Fruit fly (Drosophila melanogaster): ENCODE results near the gene MED20.
A peak's percentile ranks its signal among the peaks of the same experiment; 100 is the strongest.

Gene MED20

dm6 chr2L:8082692-8083412 is 10.2 kb upstream of the MED20 start, which contains the start of gene Mcr (continued):
- peak; percentile 1 for TF ChIP-seq NK7.1 (GFP tag; optimal IDR thresholded peaks at IDR 0.05)
- no peak for TF ChIP-seq mirr (GFP tag; optimal IDR thresholded peaks at IDR 0.05)
- TF ChIP-seq CG13624 (GFP tag; optimal IDR thresholded peaks at IDR 0.05), result peak; percentile 45
- peak; percentile 88 for TF ChIP-seq gfzf (GFP tag; optimal IDR thresholded peaks at IDR 0.05)
- peak; percentile 11 for TF ChIP-seq zfh2 (GFP tag; optimal IDR thresholded peaks at IDR 0.05)
- TF ChIP-seq CG32767 (GFP tag; IDR thresholded peaks at IDR 0.05), result no peak
- TF ChIP-seq CG14441 (GFP tag; IDR thresholded peaks at IDR 0.05), result 0 out of 2 replicates have a peak, but pooled peaks have one; percentile 12
- TF ChIP-seq Xbp1 (GFP tag; optimal IDR thresholded peaks at IDR 0.05), result peak; percentile 33
- no peak for TF ChIP-seq nau (GFP tag; optimal IDR thresholded peaks at IDR 0.05)
- no peak for TF ChIP-seq nerfin-2 (GFP tag; IDR thresholded peaks at IDR 0.05; ENCODE audit: partially characterized antibody)
- no peak for TF ChIP-seq slou (GFP tag; optimal IDR thresholded peaks at IDR 0.05)
- TF ChIP-seq CG18476 (GFP tag; optimal IDR thresholded peaks at IDR 0.05), result peak; percentile 38
- TF ChIP-seq Rfx (GFP tag; IDR thresholded peaks at IDR 0.05), result peak; percentile 64
- TF ChIP-seq B-H2 (GFP tag; optimal IDR thresholded peaks at IDR 0.05), result no peak
- peak; percentile 67 for TF ChIP-seq CG16813 (GFP tag; IDR thresholded peaks at IDR 0.05; ENCODE audit: partially characterized antibody)
- TF ChIP-seq Neu2 (GFP tag; optimal IDR thresholded peaks at IDR 0.05; ENCODE audit: borderline replicate concordance), result peak; percentile 19
- no peak for TF ChIP-seq CG6272 (GFP tag; IDR thresholded peaks at IDR 0.05)
- no peak for TF ChIP-seq CG4404 (GFP tag; IDR thresholded peaks at IDR 0.05)
- peak; percentile 11 for TF ChIP-seq CG1603 (tag; optimal IDR thresholded peaks at IDR 0.05)
- no peak for TF ChIP-seq Nf-YB (GFP tag; optimal IDR thresholded peaks at IDR 0.05)
- TF ChIP-seq ab (GFP tag; optimal IDR thresholded peaks at IDR 0.05), result no peak
- no peak for TF ChIP-seq CG10959 (GFP tag; IDR thresholded peaks at IDR 0.05)
- no peak for TF ChIP-seq Trl (optimal IDR thresholded peaks at IDR 0.05)
- TF ChIP-seq Trl (GFP tag; optimal IDR thresholded peaks at IDR 0.05), result no peak
- no peak for TF ChIP-seq run (tag; optimal IDR thresholded peaks at IDR 0.05)
- peak in 1 of 3 experiments; percentile 71 for TF ChIP-seq Stat92E (GFP tag; optimal IDR thresholded peaks at IDR 0.05)
- no peak for TF ChIP-seq CG17328 (GFP tag; IDR thresholded peaks at IDR 0.05)
- TF ChIP-seq grau (tag; optimal IDR thresholded peaks at IDR 0.05), result peak; percentile 7
- TF ChIP-seq kni (GFP tag; optimal IDR thresholded peaks at IDR 0.05), result no peak
- peak; percentile 31; the same call in 1 of the 3 replicates for TF ChIP-seq row (GFP tag; IDR thresholded peaks at IDR 0.05)
- no peak for TF ChIP-seq CG12071 (GFP tag; optimal IDR thresholded peaks at IDR 0.05)
- TF ChIP-seq pho (GFP tag; optimal IDR thresholded peaks at IDR 0.05), result no peak
- TF ChIP-seq H15 (GFP tag; IDR thresholded peaks at IDR 0.05), result no peak
- TF ChIP-seq amos (GFP tag; IDR thresholded peaks at IDR 0.05; ENCODE audit: partially characterized antibody), result peak; percentile 67; the same call in 1 of the 2 replicates
- TF ChIP-seq CG12391 (tag; optimal IDR thresholded peaks at IDR 0.05), result peak; percentile 31
- TF ChIP-seq CG2120 (GFP tag; optimal IDR thresholded peaks at IDR 0.05), result peak; percentile 51
- peak; percentile 82 for TF ChIP-seq Lhr (GFP tag; optimal IDR thresholded peaks at IDR 0.05)
- TF ChIP-seq Dfd (GFP tag; optimal IDR thresholded peaks at IDR 0.05), result no peak
- peak; percentile 6 for TF ChIP-seq CG4820 (GFP tag; optimal IDR thresholded peaks at IDR 0.05)
- peak; percentile 12 for TF ChIP-seq CG10654 (GFP tag; optimal IDR thresholded peaks at IDR 0.05)
- no peak for TF ChIP-seq CrebB (tag; optimal IDR thresholded peaks at IDR 0.05)
- TF ChIP-seq yki (optimal IDR thresholded peaks at IDR 0.05), result no peak
- TF ChIP-seq Sry-β (GFP tag; optimal IDR thresholded peaks at IDR 0.05), result peak; percentile 23
- no peak for TF ChIP-seq lov (optimal IDR thresholded peaks at IDR 0.05)
- TF ChIP-seq lov (GFP tag; IDR thresholded peaks at IDR 0.05), result 0 out of 3 replicates have a peak, but pooled peaks have one; percentile 36
- TF ChIP-seq sd (tag; optimal IDR thresholded peaks at IDR 0.05), result no peak
- no peak for TF ChIP-seq CG11085 (GFP tag; IDR thresholded peaks at IDR 0.05)
- TF ChIP-seq E2f1 (GFP tag; IDR thresholded peaks at IDR 0.05), result no peak
- TF ChIP-seq CG12236 (GFP tag; optimal IDR thresholded peaks at IDR 0.05), result no peak
- TF ChIP-seq CG14965 (GFP tag; optimal IDR thresholded peaks at IDR 0.05; ENCODE audit: borderline replicate concordance), result no peak

All from whole organism, embryonic.